Fruit fly (Drosophila melanogaster) whole organism, embryonic: ENCODE measurements around the gene Prm.

Experiments used
- Ada2b ChIP-seq: fragments of 200-800 bp; sonication (Bioruptor generic); IDR thresholded peaks from 2 replicates; pipeline ENCODE4 v1.3.6; 2022; ENCODE audit warnings: missing biosample characterization, missing genetic modification characterization
- Asciz ChIP-seq: fragments of 200-800 bp; sonication (Bioruptor generic); optimal IDR thresholded peaks from 2 replicates; lab custom pipeline; 2017; ENCODE audit warnings: missing biosample characterization, mild to moderate bottlenecking, missing genetic modification characterization, missing genetic modification reagents
- CG1024 ChIP-seq: fragments of 200-800 bp; sonication (Bioruptor generic); IDR thresholded peaks from 2 replicates; pipeline ENCODE4 v1.3.6; 2022; ENCODE audit warnings: missing biosample characterization, missing genetic modification characterization
- CG10431 ChIP-seq: fragments of 200-800 bp; sonication (Bioruptor generic); optimal IDR thresholded peaks from 3 replicates; lab custom pipeline; 2018; ENCODE audit warnings: missing biosample characterization, mild to moderate bottlenecking, missing genetic modification characterization
- CG11085 ChIP-seq: fragments of 200-800 bp; sonication (Bioruptor generic); IDR thresholded peaks from 2 replicates; pipeline ENCODE4 v1.3.6; 2022; ENCODE audit warnings: missing biosample characterization, missing genetic modification characterization
- CG11093 ChIP-seq: fragments of 200-800 bp; sonication (Bioruptor generic); IDR thresholded peaks from 3 replicates; pipeline ENCODE4 v1.3.6; 2022; ENCODE audit warnings: missing biosample characterization, missing genetic modification characterization
- CG12219 ChIP-seq: fragments of 200-800 bp; sonication (Bioruptor generic); optimal IDR thresholded peaks from 3 replicates; lab custom pipeline; 2018; ENCODE audit warnings: missing biosample characterization, mild to moderate bottlenecking, missing genetic modification characterization
- CG1233 ChIP-seq: fragments of 200-800 bp; sonication (Bioruptor generic); optimal IDR thresholded peaks from 4 replicates; lab custom pipeline; 2018; ENCODE audit warnings: missing biosample characterization, mild to moderate bottlenecking, missing genetic modification characterization
- CG12942 ChIP-seq: fragments of 200-800 bp; sonication (Bioruptor generic); optimal IDR thresholded peaks from 3 replicates; lab custom pipeline; 2016; ENCODE audit warnings: missing biosample characterization, missing genetic modification characterization
- CG13123 ChIP-seq: fragments of 200-800 bp; sonication (Bioruptor generic); optimal IDR thresholded peaks from 2 replicates; lab custom pipeline; 2016; ENCODE audit warnings: missing biosample characterization, missing genetic modification characterization
- CG13624 ChIP-seq: fragments of 200-800 bp; sonication (Bioruptor generic); optimal IDR thresholded peaks from 2 replicates; lab custom pipeline; 2016; ENCODE audit warnings: missing biosample characterization, missing genetic modification characterization
- CG14860 ChIP-seq: fragments of 200-800 bp; sonication (Bioruptor generic); IDR thresholded peaks from 3 replicates; pipeline ENCODE4 v1.3.6; 2022; ENCODE audit warnings: missing biosample characterization, missing genetic modification characterization; ENCODE audit not compliant: partially characterized antibody
- CG15479 ChIP-seq: fragments of 200-800 bp; sonication (Bioruptor generic); optimal IDR thresholded peaks from 3 replicates; lab custom pipeline; 2019; ENCODE audit warnings: missing biosample characterization, mild to moderate bottlenecking, missing genetic modification characterization, moderate library complexity
- CG1647 ChIP-seq: fragments of 200-800 bp; sonication (Bioruptor generic); optimal IDR thresholded peaks from 3 replicates; lab custom pipeline; 2016; ENCODE audit warnings: missing biosample characterization, missing genetic modification characterization
- CG17829 ChIP-seq: fragments of 200-800 bp; optimal IDR thresholded peaks from 2 replicates; lab custom pipeline; 2019; ENCODE audit warnings: missing biosample characterization, mild to moderate bottlenecking, missing genetic modification characterization, moderate library complexity
- CG1792 ChIP-seq: fragments of 200-800 bp; sonication (Bioruptor generic); optimal IDR thresholded peaks from 2 replicates; lab custom pipeline; 2016; ENCODE audit warnings: missing biosample characterization, missing genetic modification characterization
- CG4328 ChIP-seq: fragments of 200-800 bp; sonication (Bioruptor generic); optimal IDR thresholded peaks from 3 replicates; lab custom pipeline; 2017; ENCODE audit warnings: missing biosample characterization, missing genetic modification reagents, missing genetic modification characterization
- CG6175 ChIP-seq: fragments of 200-800 bp; sonication (Bioruptor generic); IDR thresholded peaks from 3 replicates; pipeline ENCODE4 v1.3.6; 2022; ENCODE audit warnings: missing biosample characterization, missing genetic modification characterization
- CG7357 ChIP-seq: fragments of 200-800 bp; sonication (Bioruptor generic); IDR thresholded peaks from 3 replicates; pipeline ENCODE4 v1.3.6; 2022; ENCODE audit warnings: missing biosample characterization, missing genetic modification characterization
- CG8478 ChIP-seq: fragments of >200 bp; optimal IDR thresholded peaks from 2 replicates; lab custom pipeline; 2018
- CG8765 ChIP-seq: fragments of 200-800 bp; sonication (Bioruptor generic); IDR thresholded peaks from 2 replicates; pipeline ENCODE4 v1.3.6; 2022; ENCODE audit warnings: missing biosample characterization, missing genetic modification characterization
- Camta ChIP-seq: fragments of 200-800 bp; sonication (Bioruptor generic); optimal IDR thresholded peaks from 2 replicates; lab custom pipeline; 2016; ENCODE audit warnings: missing biosample characterization, missing genetic modification characterization
- Hr39 ChIP-seq: fragments of >200 bp; optimal IDR thresholded peaks from 2 replicates; lab custom pipeline; 2017
- MTF-1 ChIP-seq: fragments of 200-800 bp; sonication (Bioruptor generic); optimal IDR thresholded peaks from 2 replicates; lab custom pipeline; 2018; ENCODE audit warnings: missing biosample characterization, mild to moderate bottlenecking, missing genetic modification characterization, borderline replicate concordance
- NC2α ChIP-seq: fragments of 200-800 bp; sonication (Bioruptor generic); optimal IDR thresholded peaks from 2 replicates; lab custom pipeline; 2016; ENCODE audit warnings: missing biosample characterization, missing genetic modification characterization
- Nf-YB ChIP-seq: fragments of 200-800 bp; sonication (Bioruptor generic); optimal IDR thresholded peaks from 3 replicates; lab custom pipeline; 2019; ENCODE audit warnings: missing biosample characterization, mild to moderate bottlenecking, missing genetic modification characterization, moderate library complexity
- Rx ChIP-seq: fragments of 200-800 bp; sonication (Bioruptor generic); IDR thresholded peaks from 2 replicates; pipeline ENCODE4 v1.3.6; 2022; ENCODE audit warnings: missing biosample characterization, missing genetic modification characterization
- Stat92E ChIP-seq, 3 experiments: fragments of >200 bp in 2 of 3; fragments of 200-800 bp in 1 of 3; sonication (Bioruptor generic) in 1 of 3; optimal IDR thresholded peaks; 2 replicates each; lab custom pipeline; 2017 to 2019; ENCODE audit warnings: missing biosample characterization in 3 of 3, missing genetic modification characterization in 3 of 3, mild to moderate bottlenecking in 1 of 3, moderate library complexity in 1 of 3
- cwo ChIP-seq: fragments of 200-800 bp; sonication (Bioruptor generic); optimal IDR thresholded peaks from 3 replicates; lab custom pipeline; 2017; ENCODE audit warnings: missing biosample characterization, missing genetic modification characterization, mild to moderate bottlenecking, moderate library complexity, missing genetic modification reagents
- dm ChIP-seq: fragments of 200-800 bp; sonication (Bioruptor generic); optimal IDR thresholded peaks from 3 replicates; lab custom pipeline; 2016; ENCODE audit warnings: missing biosample characterization, missing genetic modification characterization
- fd3F ChIP-seq: fragments of 200-800 bp; sonication (Bioruptor generic); optimal IDR thresholded peaks from 2 replicates; lab custom pipeline; 2018; ENCODE audit warnings: missing biosample characterization, mild to moderate bottlenecking, missing genetic modification characterization, moderate library complexity
- fd64A ChIP-seq: fragments of 200-800 bp; sonication (Bioruptor generic); optimal IDR thresholded peaks from 3 replicates; lab custom pipeline; 2018; ENCODE audit warnings: missing biosample characterization, mild to moderate bottlenecking, missing genetic modification characterization
- fu2 ChIP-seq: fragments of 200-800 bp; sonication (Bioruptor generic); optimal IDR thresholded peaks from 2 replicates; lab custom pipeline; 2016; ENCODE audit warnings: missing biosample characterization, missing genetic modification characterization
- gro ChIP-seq: fragments of 200-800 bp; sonication (Bioruptor generic); optimal IDR thresholded peaks from 2 replicates; lab custom pipeline; 2016; ENCODE audit warnings: missing biosample characterization, missing genetic modification characterization
- lab ChIP-seq: fragments of 200-800 bp; sonication (Bioruptor generic); optimal IDR thresholded peaks from 3 replicates; lab custom pipeline; 2017; ENCODE audit warnings: missing biosample characterization, missing genetic modification characterization, mild to moderate bottlenecking, moderate library complexity, missing genetic modification reagents
- nau ChIP-seq: fragments of 200-800 bp; sonication (Bioruptor generic); optimal IDR thresholded peaks from 3 replicates; lab custom pipeline; 2017; ENCODE audit warnings: missing biosample characterization, mild to moderate bottlenecking, missing genetic modification characterization, missing genetic modification reagents
- nom ChIP-seq: fragments of 200-800 bp; sonication (Bioruptor generic); optimal IDR thresholded peaks from 2 replicates; lab custom pipeline; 2017; ENCODE audit warnings: missing biosample characterization, missing genetic modification characterization, mild to moderate bottlenecking, moderate library complexity, missing genetic modification reagents
- org-1 ChIP-seq: fragments of 200-800 bp; sonication (Bioruptor generic); optimal IDR thresholded peaks from 2 replicates; lab custom pipeline; 2017; ENCODE audit warnings: missing biosample characterization, missing genetic modification characterization
- peb ChIP-seq: fragments of 200-800 bp; sonication (Bioruptor generic); IDR thresholded peaks from 2 replicates; pipeline ENCODE4 v1.3.6; 2022; ENCODE audit warnings: missing biosample characterization, missing genetic modification characterization
- pros ChIP-seq: fragments of 200-800 bp; sonication (Bioruptor generic); optimal IDR thresholded peaks from 3 replicates; lab custom pipeline; 2019; ENCODE audit warnings: missing biosample characterization, mild to moderate bottlenecking, missing genetic modification characterization, moderate library complexity
- ro ChIP-seq: fragments of 200-800 bp; sonication (Bioruptor generic); IDR thresholded peaks from 2 replicates; pipeline ENCODE4 v1.3.6; 2022; ENCODE audit warnings: missing biosample characterization, missing genetic modification characterization
- sens ChIP-seq: fragments of 200-800 bp; sonication (Bioruptor generic); peaks from one replicate; lab custom pipeline; 2016; ENCODE audit warnings: missing biosample characterization, missing genetic modification characterization
- sob ChIP-seq: fragments of 200-800 bp; sonication (Bioruptor generic); IDR thresholded peaks from 2 replicates; pipeline ENCODE4 v1.3.6; 2022; ENCODE audit warnings: missing biosample characterization, missing genetic modification characterization
- sug ChIP-seq: fragments of 200-800 bp; optimal IDR thresholded peaks from 2 replicates; lab custom pipeline; 2019; ENCODE audit warnings: missing biosample characterization, mild to moderate bottlenecking, missing genetic modification characterization, moderate library complexity
- ttk ChIP-seq: fragments of 200-800 bp; sonication (Bioruptor generic); IDR thresholded peaks from 2 replicates; pipeline ENCODE4 v2.1.2; 2022; ENCODE audit warnings: missing biosample characterization, missing genetic modification characterization
- tup ChIP-seq: fragments of 200-800 bp; sonication (Bioruptor generic); optimal IDR thresholded peaks from 2 replicates; lab custom pipeline; 2016; ENCODE audit warnings: missing biosample characterization, mild to moderate bottlenecking, missing genetic modification characterization, moderate library complexity
- twi ChIP-seq: fragments of 200-800 bp; optimal IDR thresholded peaks from 2 replicates; lab custom pipeline; 2019; ENCODE audit warnings: missing biosample characterization, mild to moderate bottlenecking, missing genetic modification characterization, moderate library complexity
- yki ChIP-seq: fragments of >200 bp; optimal IDR thresholded peaks from 3 replicates; lab custom pipeline; 2018

Prm gene

dm6 chr3L:8749676-8750654 lies 4.9 kb upstream of the Prm start, which contains the start of gene CG13306 (continued):
- TF ChIP-seq sob (GFP tag; lab: Robert Waterston, UW) = peak; percentile 44; the same call in 1 of the 2 replicates

dm6 chr3L:8748839-8749238 lies 3.7 kb upstream of the Prm start:
- TF ChIP-seq CG17829 (tag; lab: Kevin White, UChicago) (peak; percentile 24), CG6175 (GFP tag; lab: Robert Waterston, UW) (no peak), CG13624 (no peak), yki (lab: Kevin White, UChicago) (no peak), Asciz (GFP tag; lab: Kevin White, UChicago) (no peak), Stat92E (GFP tag; optimal IDR thresholded peaks at IDR 0.05; lab: Kevin White, UChicago) (no peak), ro (no peak), tup (no peak), ttk (GFP tag; lab: Robert Waterston, UW) (no peak), CG13123 (GFP tag; lab: Kevin White, UChicago) (no peak), nom (GFP tag; lab: Kevin White, UChicago) (no peak), org-1 (no peak), CG12219 (GFP tag; lab: Kevin White, UChicago) (no peak), Camta (GFP tag; lab: Kevin White, UChicago) (no peak), CG7357 (GFP tag; lab: Robert Waterston, UW) (no peak), lab (GFP tag; lab: Kevin White, UChicago) (no peak), CG1792 (GFP tag; lab: Kevin White, UChicago) (no peak), gro (no peak), CG11085 (GFP tag; lab: Robert Waterston, UW) (peak; percentile 67), CG14860 (GFP tag; lab: Robert Waterston, UW) (no peak), Rx (GFP tag; lab: Robert Waterston, UW) (no peak), dm (GFP tag; lab: Kevin White, UChicago) (no peak), nau (GFP tag; lab: Kevin White, UChicago) (no peak), pros (no peak), MTF-1 (no peak), Nf-YB (GFP tag; lab: Kevin White, UChicago) (no peak), CG1647 (GFP tag; lab: Kevin White, UChicago) (no peak), peb (GFP tag; lab: Robert Waterston, UW) (no peak), CG10431 (GFP tag; lab: Kevin White, UChicago) (no peak), fu2 (GFP tag; lab: Kevin White, UChicago) (no peak), NC2α (GFP tag; lab: Kevin White, UChicago) (no peak), CG11093 (no peak), twi (tag; lab: Kevin White, UChicago) (no peak), cwo (GFP tag; lab: Kevin White, UChicago) (no peak), CG8478 (lab: Kevin White, UChicago) (no peak), Hr39 (lab: Kevin White, UChicago) (no peak), CG4328 (GFP tag; lab: Kevin White, UChicago) (no peak), Ada2b (GFP tag; lab: Robert Waterston, UW) (no peak), CG8765 (GFP tag; lab: Robert Waterston, UW) (no peak), CG15479 (GFP tag; lab: Kevin White, UChicago) (no peak), fd3F (GFP tag; lab: Kevin White, UChicago) (no peak), CG12942 (GFP tag; lab: Kevin White, UChicago) (peak; percentile 1), sug (tag; lab: Kevin White, UChicago) (peak; percentile 25), CG1233 (GFP tag; lab: Kevin White, UChicago) (no peak), sens (GFP tag; lab: Kevin White, UChicago) (peak; percentile 37), fd64A (GFP tag; lab: Kevin White, UChicago) (no peak), CG1024 (peak; percentile 11; the same call in 1 of the 2 replicates)
